Worm (Caenorhabditis elegans): ENCODE data around the gene jmjd-1.1.

- TF ChIP-seq nhr-76 (tag; optimal IDR thresholded peaks at IDR 0.05) = peak; percentile 37
- no peak for TF ChIP-seq egl-27 (tag; optimal IDR thresholded peaks at IDR 0.05)
- no peak for TF ChIP-seq ama-1 (optimal IDR thresholded peaks at IDR 0.05)
- TF ChIP-seq ceh-9 (tag; optimal IDR thresholded peaks at IDR 0.05) = no peak
Measured at ce11 chrII:11836554-11837218, 30.3 kb downstream of the jmjd-1.1 start.

All from whole organism, L3 larva.